Worm (Caenorhabditis elegans) whole organism, young adult: ENCODE measurements around the gene ZK616.5.

Experiments
- B0336.3 ChIP-seq: fragments of 200-800 bp; sonication (Bioruptor generic); IDR thresholded peaks from 2 replicates; pipeline ENCODE4 v1.3.6; 2022; ENCODE audit warnings: missing genetic modification characterization, missing compliant biosample characterization
- F10E7.11 ChIP-seq: sonication (generic microtip); optimal IDR thresholded peaks from 2 replicates; lab custom pipeline; 2017; ENCODE audit warnings: mild to moderate bottlenecking, missing genetic modification characterization, moderate library complexity, missing compliant biosample characterization
- F33H1.4 ChIP-seq: fragments of 200-800 bp; sonication (Bioruptor generic); IDR thresholded peaks from 2 replicates; pipeline ENCODE4 v1.3.6; 2022; ENCODE audit warnings: missing genetic modification reagents, missing genetic modification characterization, missing compliant biosample characterization
- F37B4.10 ChIP-seq: fragments of 200-800 bp; sonication (Bioruptor generic); IDR thresholded peaks from 2 replicates; pipeline ENCODE4 v1.3.6; 2022; ENCODE audit warnings: missing genetic modification characterization, missing compliant biosample characterization
- F49E8.2 ChIP-seq: sonication (generic microtip); optimal IDR thresholded peaks from 3 replicates; lab custom pipeline; 2017; ENCODE audit warnings: missing genetic modification characterization, mild to moderate bottlenecking, missing compliant biosample characterization, antibody characterized with exemption, moderate library complexity; ENCODE audit not compliant: insufficient read depth
- K12H6.12 ChIP-seq: fragments of 200-800 bp; sonication (Bioruptor generic); optimal IDR thresholded peaks from 2 replicates; lab custom pipeline; 2018; ENCODE audit warnings: mild to moderate bottlenecking, missing genetic modification characterization, missing compliant biosample characterization
- T07F8.4 ChIP-seq: sonication (generic microtip); optimal IDR thresholded peaks from 2 replicates; lab custom pipeline; 2016; ENCODE audit warnings: mild to moderate bottlenecking, missing genetic modification characterization, moderate library complexity, missing compliant biosample characterization
- T26A5.8 ChIP-seq: sonication (generic microtip); optimal IDR thresholded peaks from 2 replicates; lab custom pipeline; 2016; ENCODE audit warnings: missing genetic modification characterization, missing compliant biosample characterization
- Y56A3A.18 ChIP-seq: fragments of 200-800 bp; sonication (Bioruptor generic); IDR thresholded peaks from 2 replicates; pipeline ENCODE4 v1.3.6; 2022; ENCODE audit warnings: missing genetic modification reagents, missing genetic modification characterization, missing compliant biosample characterization
- Y67H2A.10 ChIP-seq: fragments of 200-800 bp; sonication (Bioruptor generic); conservative IDR thresholded peaks from 2 replicates; pipeline ENCODE4 v1.3.6; 2022; ENCODE audit warnings: missing genetic modification reagents, missing genetic modification characterization, missing compliant biosample characterization
- Y79H2A.3 ChIP-seq: fragments of 200-800 bp; sonication (Bioruptor generic); conservative IDR thresholded peaks from 2 replicates; pipeline ENCODE4 v1.3.6; 2022; ENCODE audit warnings: missing genetic modification reagents, missing genetic modification characterization, missing compliant biosample characterization
- ZK185.1 ChIP-seq: sonication (generic microtip); optimal IDR thresholded peaks from 2 replicates; lab custom pipeline; 2016; ENCODE audit warnings: mild to moderate bottlenecking, missing genetic modification characterization, missing compliant biosample characterization; ENCODE audit not compliant: poor library complexity, severe bottlenecking
- athp-1 ChIP-seq: sonication (generic microtip); optimal IDR thresholded peaks from 2 replicates; lab custom pipeline; 2017; ENCODE audit warnings: mild to moderate bottlenecking, missing genetic modification characterization, missing compliant biosample characterization
- attf-5 ChIP-seq: fragments of 200-800 bp; sonication (Bioruptor generic); optimal IDR thresholded peaks from 2 replicates; lab custom pipeline; 2018; ENCODE audit warnings: mild to moderate bottlenecking, missing genetic modification characterization, missing compliant biosample characterization
- cebp-1 ChIP-seq, 2 experiments: fragments of 200-800 bp in 1 of 2; sonication (Bioruptor generic) in 1 of 2; sonication (generic microtip) in 1 of 2; IDR thresholded peaks in 1 of 2; optimal IDR thresholded peaks in 1 of 2; 2 replicates each; pipeline versions ENCODE4 v1.3.6 to Lab custom; 2017 to 2022; ENCODE audit warnings: missing compliant biosample characterization in 2 of 2, missing genetic modification characterization in 2 of 2, mild to moderate bottlenecking in 1 of 2, missing genetic modification reagents in 1 of 2, moderate library complexity in 1 of 2
- ceh-79 ChIP-seq: sonication (generic microtip); optimal IDR thresholded peaks from 2 replicates; lab custom pipeline; 2017; ENCODE audit warnings: mild to moderate bottlenecking, missing genetic modification characterization, missing compliant biosample characterization
- ceh-91 ChIP-seq: fragments of 200-800 bp; sonication (Bioruptor generic); IDR thresholded peaks from 2 replicates; pipeline ENCODE4 v1.3.6; 2022; ENCODE audit warnings: missing genetic modification reagents, missing genetic modification characterization, missing compliant biosample characterization
- dox-1 ChIP-seq: fragments of 200-800 bp; sonication (Bioruptor generic); IDR thresholded peaks from 2 replicates; pipeline ENCODE4 v1.3.6; 2022; ENCODE audit warnings: missing genetic modification reagents, missing genetic modification characterization, missing compliant biosample characterization
- dpff-1 ChIP-seq: sonication (generic microtip); optimal IDR thresholded peaks from 2 replicates; lab custom pipeline; 2017; ENCODE audit warnings: mild to moderate bottlenecking, missing genetic modification characterization, missing compliant biosample characterization
- dpl-1 ChIP-seq: fragments of 150-350 bp; optimal IDR thresholded peaks from 2 replicates; lab custom pipeline; 2014; ENCODE audit warnings: missing biosample characterization, missing genetic modification reagents, missing genetic modification characterization
- efl-1 ChIP-seq: fragments of 150-350 bp; optimal IDR thresholded peaks from 2 replicates; lab custom pipeline; 2014; ENCODE audit warnings: missing biosample characterization, missing genetic modification reagents, missing genetic modification characterization
- egrh-3 ChIP-seq: fragments of 200-800 bp; sonication (Bioruptor generic); IDR thresholded peaks from 2 replicates; pipeline ENCODE4 v1.3.6; 2022; ENCODE audit warnings: missing genetic modification reagents, missing genetic modification characterization, missing compliant biosample characterization
- ekl-4 ChIP-seq: fragments of 200-800 bp; sonication (Bioruptor generic); IDR thresholded peaks from 2 replicates; pipeline ENCODE4 v1.3.6; 2022; ENCODE audit warnings: missing genetic modification reagents, missing genetic modification characterization, missing compliant biosample characterization
- lin-35 ChIP-seq, 3 experiments: fragments of 150-350 bp in 2 of 3; sonication (generic microtip) in 1 of 3; optimal IDR thresholded peaks; 2 replicates each; lab custom pipeline; 2014 to 2018; ENCODE audit warnings: missing biosample characterization in 3 of 3, missing genetic modification characterization in 3 of 3, missing genetic modification reagents in 3 of 3
- lin-40 ChIP-seq: sonication (generic microtip); optimal IDR thresholded peaks from 2 replicates; lab custom pipeline; 2016; ENCODE audit warnings: missing genetic modification characterization, mild to moderate bottlenecking, missing compliant biosample characterization, missing genotype, missing genetic modification reagents
- lsl-1 ChIP-seq: fragments of 200-800 bp; sonication (Bioruptor generic); optimal IDR thresholded peaks from 2 replicates; lab custom pipeline; 2018; ENCODE audit warnings: mild to moderate bottlenecking, missing genetic modification characterization, moderate library complexity, missing compliant biosample characterization
- lsy-27 ChIP-seq: sonication (generic microtip); optimal IDR thresholded peaks from 2 replicates; lab custom pipeline; 2017; ENCODE audit warnings: missing genetic modification characterization, mild to moderate bottlenecking, missing compliant biosample characterization, antibody characterized with exemption, missing genotype, borderline replicate concordance; ENCODE audit not compliant: insufficient read depth
- madf-10 ChIP-seq: sonication (generic microtip); optimal IDR thresholded peaks from 2 replicates; lab custom pipeline; 2016; ENCODE audit warnings: mild to moderate bottlenecking, missing genetic modification characterization, missing compliant biosample characterization
- madf-3 ChIP-seq: fragments of 200-800 bp; sonication (Bioruptor generic); IDR thresholded peaks from 2 replicates; pipeline ENCODE4 v1.3.6; 2022; ENCODE audit warnings: missing genetic modification reagents, missing genetic modification characterization, missing compliant biosample characterization
- madf-6 ChIP-seq: fragments of 200-800 bp; sonication (Bioruptor generic); IDR thresholded peaks from 2 replicates; pipeline ENCODE4 v1.3.6; 2022; ENCODE audit warnings: missing genetic modification reagents, missing genetic modification characterization, missing compliant biosample characterization
- madf-8 ChIP-seq: fragments of 200-800 bp; sonication (Bioruptor generic); conservative IDR thresholded peaks from 2 replicates; pipeline ENCODE4 v1.3.6; 2022; ENCODE audit warnings: missing genetic modification reagents, missing genetic modification characterization, missing compliant biosample characterization
- mcd-1 ChIP-seq: fragments of 200-800 bp; sonication (Bioruptor generic); IDR thresholded peaks from 2 replicates; pipeline ENCODE4 v1.3.6; 2022; ENCODE audit warnings: missing genetic modification reagents, missing genetic modification characterization, missing compliant biosample characterization
- nfya-1 ChIP-seq: sonication (generic microtip); optimal IDR thresholded peaks from 2 replicates; lab custom pipeline; 2017; ENCODE audit warnings: antibody characterized with exemption, missing compliant biosample characterization, missing genetic modification characterization, borderline replicate concordance; ENCODE audit not compliant: insufficient read depth
- nfyb-1 ChIP-seq: fragments of 200-800 bp; sonication (Bioruptor generic); IDR thresholded peaks from 2 replicates; pipeline ENCODE4 v1.3.6; 2022; ENCODE audit warnings: missing genetic modification reagents, missing genetic modification characterization, missing compliant biosample characterization
- nhr-120 ChIP-seq: fragments of 200-800 bp; sonication (Bioruptor generic); IDR thresholded peaks from 2 replicates; pipeline ENCODE4 v1.3.6; 2022; ENCODE audit warnings: missing genetic modification characterization, missing compliant biosample characterization
- nhr-80 ChIP-seq: sonication (generic microtip); optimal IDR thresholded peaks from 2 replicates; lab custom pipeline; 2016; ENCODE audit warnings: missing genetic modification characterization, missing compliant biosample characterization
- pbrm-1 ChIP-seq: fragments of 200-800 bp; sonication (Bioruptor generic); IDR thresholded peaks from 2 replicates; pipeline ENCODE4 v1.3.6; 2022; ENCODE audit warnings: missing genetic modification reagents, missing genetic modification characterization, missing compliant biosample characterization
- snpc-4 ChIP-seq, 5 experiments: fragments of 150-350 bp in 1 of 5; sonication (generic microtip) in 4 of 5; optimal IDR thresholded peaks; 2 replicates each; lab custom pipeline; 2014 to 2018; ENCODE audit warnings: missing genetic modification characterization in 5 of 5, missing biosample characterization in 3 of 5, antibody characterized with exemption in 2 of 5, mild to moderate bottlenecking in 2 of 5, missing compliant biosample characterization in 2 of 5, missing genotype in 2 of 5, moderate library complexity in 2 of 5, missing genetic modification reagents in 1 of 5
- somi-1 ChIP-seq: fragments of 200-800 bp; sonication (Bioruptor generic); optimal IDR thresholded peaks from 2 replicates; lab custom pipeline; 2018; ENCODE audit warnings: mild to moderate bottlenecking, missing genetic modification characterization, missing compliant biosample characterization
- sptf-2 ChIP-seq: fragments of 200-800 bp; sonication (Bioruptor generic); optimal IDR thresholded peaks from 2 replicates; lab custom pipeline; 2018; ENCODE audit warnings: mild to moderate bottlenecking, missing genetic modification characterization, missing compliant biosample characterization
- tlf-1 ChIP-seq: fragments of 200-800 bp; sonication (Bioruptor generic); optimal IDR thresholded peaks from 2 replicates; lab custom pipeline; 2018; ENCODE audit warnings: mild to moderate bottlenecking, missing genetic modification characterization, missing compliant biosample characterization
- xnd-1 ChIP-seq: sonication (generic microtip); optimal IDR thresholded peaks from 2 replicates; lab custom pipeline; 2016; ENCODE audit warnings: missing genotype, missing genetic modification reagents, missing genetic modification characterization, missing compliant biosample characterization
- zim-3 ChIP-seq: sonication (generic microtip); optimal IDR thresholded peaks from 2 replicates; lab custom pipeline; 2017; ENCODE audit warnings: mild to moderate bottlenecking, missing genetic modification characterization, moderate library complexity, missing compliant biosample characterization
- ztf-18 ChIP-seq: sonication (generic microtip); optimal IDR thresholded peaks from 2 replicates; lab custom pipeline; 2016; ENCODE audit warnings: missing genotype, mild to moderate bottlenecking, missing genetic modification characterization, missing compliant biosample characterization
- ztf-3 ChIP-seq: fragments of 200-800 bp; sonication (Bioruptor generic); optimal IDR thresholded peaks from 2 replicates; lab custom pipeline; 2018; ENCODE audit warnings: mild to moderate bottlenecking, missing genetic modification characterization, missing compliant biosample characterization
- ztf-6 ChIP-seq: fragments of 200-800 bp; sonication (Bioruptor generic); IDR thresholded peaks from 2 replicates; pipeline ENCODE4 v1.3.6; 2022; ENCODE audit warnings: missing genetic modification reagents, missing genetic modification characterization, missing compliant biosample characterization

ZK616.5 gene

ce11 chrIV:5364135-5364609 is 27.6 kb upstream of the ZK616.5 start, which contains the start of the genes hda-6 and F41H10.4 (continued):
- TF ChIP-seq snpc-4 (GFP tag; optimal IDR thresholded peaks at IDR 0.05; lab: Kevin White, UChicago) (no peak), snpc-4 (tag; optimal IDR thresholded peaks at IDR 0.05; lab: Kevin White, UChicago) (peak; percentile 33 to 86 (median 68)), B0336.3 (GFP tag; lab: Robert Waterston, UW) (0 out of 2 replicates have a peak, but pooled peaks have one; percentile 31), pbrm-1 (peak; percentile 31; the same call in 1 of the 2 replicates), F49E8.2 (no peak), zim-3 (no peak), attf-5 (GFP tag; lab: Kevin White, UChicago) (peak; percentile 86), ekl-4 (GFP tag; lab: Robert Waterston, UW) (peak; percentile 55; the same call in 1 of the 2 replicates), cebp-1 (GFP tag; IDR thresholded peaks at IDR 0.05; lab: Robert Waterston, UW) (no peak), cebp-1 (tag; optimal IDR thresholded peaks at IDR 0.05; lab: Kevin White, UChicago) (peak; percentile 57), ceh-79 (tag; lab: Kevin White, UChicago) (no peak), lin-35 (GFP tag; optimal IDR thresholded peaks at IDR 0.05; lab: Kevin White, UChicago) (no peak), F10E7.11 (tag; lab: Kevin White, UChicago) (no peak), sptf-2 (GFP tag; lab: Kevin White, UChicago) (no peak), efl-1 (peak; percentile 34), madf-6 (GFP tag; lab: Robert Waterston, UW) (peak; percentile 59; the same call in 1 of the 2 replicates), somi-1 (GFP tag; lab: Kevin White, UChicago) (no peak), tlf-1 (GFP tag; lab: Kevin White, UChicago) (peak; percentile 15), Y67H2A.10 (GFP tag; lab: Robert Waterston, UW) (no peak), F33H1.4 (GFP tag; lab: Robert Waterston, UW) (peak; percentile 44), ztf-3 (GFP tag; lab: Kevin White, UChicago) (no peak), dox-1 (peak; percentile 84), dpl-1 (peak; percentile 3), K12H6.12 (peak; percentile 24), T07F8.4 (tag; lab: Kevin White, UChicago) (no peak), athp-1 (tag; lab: Kevin White, UChicago) (peak; percentile 64), nhr-120 (GFP tag; lab: Robert Waterston, UW) (no peak), madf-10 (peak; percentile 12), nhr-80 (tag; lab: Kevin White, UChicago) (peak; percentile 20), ZK185.1 (peak; percentile 88), lsy-27 (tag; lab: Kevin White, UChicago) (peak; percentile 4), ztf-18 (tag; lab: Kevin White, UChicago) (peak; percentile 39), mcd-1 (GFP tag; lab: Robert Waterston, UW) (peak; percentile 77), T26A5.8 (no peak), xnd-1 (no peak), egrh-3 (GFP tag; lab: Robert Waterston, UW) (no peak), nfyb-1 (GFP tag; lab: Robert Waterston, UW) (peak; percentile 40; the same call in 1 of the 2 replicates), lin-40 (tag; lab: Kevin White, UChicago) (peak; percentile 51), nfya-1 (no peak), ceh-91 (0 out of 2 replicates have a peak, but pooled peaks have one; percentile 8), F37B4.10 (GFP tag; lab: Robert Waterston, UW) (no peak), ztf-6 (no peak), madf-8 (GFP tag; lab: Robert Waterston, UW) (no peak), madf-3 (GFP tag; lab: Robert Waterston, UW) (no peak), lsl-1 (GFP tag; lab: Kevin White, UChicago) (peak; percentile 54), dpff-1 (tag; lab: Kevin White, UChicago) (no peak), Y56A3A.18 (GFP tag; lab: Robert Waterston, UW) (no peak), Y79H2A.3 (GFP tag; lab: Robert Waterston, UW) (no peak)
